Worm (Caenorhabditis elegans) whole organism, L3 larva: ENCODE results near the gene C50B8.4.

Experiments
- R02D3.7 ChIP-seq: fragments of 150-350 bp; optimal IDR thresholded peaks from 2 replicates; lab custom pipeline; 2014; ENCODE audit warnings: missing biosample characterization, missing genetic modification characterization
- ZK546.5 ChIP-seq: sonication (generic microtip); optimal IDR thresholded peaks from 2 replicates; lab custom pipeline; 2017; ENCODE audit warnings: missing biosample characterization, missing genetic modification characterization
- aly-2 ChIP-seq: fragments of 150-350 bp; optimal IDR thresholded peaks from 2 replicates; lab custom pipeline; 2014; ENCODE audit warnings: missing biosample characterization, missing genetic modification characterization
- ama-1 ChIP-seq: fragments of 150-350 bp; optimal IDR thresholded peaks from 2 replicates; lab custom pipeline; 2018
- ceh-16 ChIP-seq: sonication (generic microtip); optimal IDR thresholded peaks from 2 replicates; lab custom pipeline; 2017; ENCODE audit warnings: missing biosample characterization, missing genetic modification characterization
- ceh-28 ChIP-seq: fragments of 150-350 bp; optimal IDR thresholded peaks from 2 replicates; lab custom pipeline; 2014; ENCODE audit warnings: missing biosample characterization, missing genetic modification reagents, missing genetic modification characterization
- ceh-9 ChIP-seq: sonication (generic microtip); optimal IDR thresholded peaks from 2 replicates; lab custom pipeline; 2018; ENCODE audit warnings: missing biosample characterization, missing genetic modification characterization
- egl-27 ChIP-seq: sonication (generic microtip); optimal IDR thresholded peaks from 4 replicates; lab custom pipeline; 2017; ENCODE audit warnings: missing biosample characterization, missing genetic modification reagents, missing genetic modification characterization
- egl-5 ChIP-seq: fragments of 150-350 bp; optimal IDR thresholded peaks from 2 replicates; lab custom pipeline; 2017; ENCODE audit warnings: missing biosample characterization, missing genetic modification reagents, missing genetic modification characterization, inconsistent platforms
- elt-1 ChIP-seq: fragments of 150-350 bp; optimal IDR thresholded peaks from 2 replicates; lab custom pipeline; 2014; ENCODE audit warnings: missing biosample characterization, missing genetic modification characterization
- elt-2 ChIP-seq: sonication (generic microtip); optimal IDR thresholded peaks from 2 replicates; lab custom pipeline; 2016; ENCODE audit warnings: missing genetic modification reagents, mild to moderate bottlenecking, missing genetic modification characterization, missing compliant biosample characterization
- elt-3 ChIP-seq, 3 experiments: fragments of 150-350 bp in 1 of 3; sonication (generic microtip) in 2 of 3; optimal IDR thresholded peaks; 2 replicates in 2 of 3; 4 replicates in 1 of 3; lab custom pipeline; 2014 to 2017; ENCODE audit warnings: missing biosample characterization in 3 of 3, missing genetic modification characterization in 3 of 3
- eor-1 ChIP-seq, 2 experiments: fragments of 150-350 bp; optimal IDR thresholded peaks; 2 replicates each; lab custom pipeline; 2014 to 2018; ENCODE audit warnings: missing biosample characterization in 2 of 2, missing genetic modification characterization in 2 of 2
- fkh-2 ChIP-seq: fragments of 150-350 bp; optimal IDR thresholded peaks from 2 replicates; lab custom pipeline; 2014; ENCODE audit warnings: missing biosample characterization, missing genetic modification reagents, missing genetic modification characterization
- fos-1 ChIP-seq: fragments of 150-350 bp; optimal IDR thresholded peaks from 2 replicates; lab custom pipeline; 2014; ENCODE audit warnings: missing biosample characterization, missing genetic modification characterization
- lin-15B ChIP-seq: fragments of 150-350 bp; optimal IDR thresholded peaks from 2 replicates; lab custom pipeline; 2014; ENCODE audit warnings: missing biosample characterization, missing genetic modification characterization
- lsy-12 ChIP-seq: sonication (generic microtip); optimal IDR thresholded peaks from 2 replicates; lab custom pipeline; 2016; ENCODE audit warnings: mild to moderate bottlenecking, missing genetic modification characterization, missing compliant biosample characterization
- mdl-1 ChIP-seq: fragments of 150-350 bp; optimal IDR thresholded peaks from 2 replicates; lab custom pipeline; 2014; ENCODE audit warnings: missing biosample characterization, missing genetic modification characterization
- mml-1 ChIP-seq: fragments of 150-350 bp; sonication (generic microtip); optimal IDR thresholded peaks from 3 replicates; lab custom pipeline; 2014; ENCODE audit warnings: missing biosample characterization, missing genetic modification characterization
- nhr-11 ChIP-seq: fragments of 150-350 bp; optimal IDR thresholded peaks from 2 replicates; lab custom pipeline; 2014; ENCODE audit warnings: missing biosample characterization, missing genetic modification characterization
- nhr-23 ChIP-seq: fragments of 150-350 bp; optimal IDR thresholded peaks from 2 replicates; lab custom pipeline; 2014; ENCODE audit warnings: missing biosample characterization, missing genetic modification reagents, missing genetic modification characterization
- nhr-25 ChIP-seq: sonication (generic microtip); optimal IDR thresholded peaks from 2 replicates; lab custom pipeline; 2017; ENCODE audit warnings: missing biosample characterization, missing genetic modification characterization
- nhr-28 ChIP-seq: fragments of 150-350 bp; optimal IDR thresholded peaks from 2 replicates; lab custom pipeline; 2014; ENCODE audit warnings: missing biosample characterization, missing genetic modification characterization
- nhr-43 ChIP-seq: sonication (generic microtip); optimal IDR thresholded peaks from 2 replicates; lab custom pipeline; 2016; ENCODE audit warnings: mild to moderate bottlenecking, missing genetic modification characterization, missing compliant biosample characterization; ENCODE audit not compliant: poor library complexity, severe bottlenecking
- nhr-67 ChIP-seq: fragments of 150-350 bp; optimal IDR thresholded peaks from 2 replicates; lab custom pipeline; 2014; ENCODE audit warnings: missing biosample characterization, missing genetic modification characterization
- nhr-76 ChIP-seq: fragments of 150-350 bp; sonication (generic microtip); optimal IDR thresholded peaks from 5 replicates; lab custom pipeline; 2014; ENCODE audit warnings: missing biosample characterization, missing genetic modification characterization
- nhr-77 ChIP-seq: fragments of 150-350 bp; optimal IDR thresholded peaks from 2 replicates; lab custom pipeline; 2014; ENCODE audit warnings: missing biosample characterization, missing genetic modification characterization
- pqm-1 ChIP-seq: fragments of 150-350 bp; optimal IDR thresholded peaks from 2 replicates; lab custom pipeline; 2017; ENCODE audit warnings: missing biosample characterization, missing genetic modification characterization, inconsistent platforms
- sea-2 ChIP-seq: fragments of 150-350 bp; sonication (generic microtip); optimal IDR thresholded peaks from 4 replicates; lab custom pipeline; 2014; ENCODE audit warnings: missing biosample characterization, missing genetic modification reagents, missing genetic modification characterization
- skn-1 ChIP-seq: fragments of 150-350 bp; optimal IDR thresholded peaks from 2 replicates; lab custom pipeline; 2014; ENCODE audit warnings: missing biosample characterization, missing genetic modification characterization
- snpc-4 ChIP-seq: fragments of 150-350 bp; optimal IDR thresholded peaks from 2 replicates; lab custom pipeline; 2014; ENCODE audit warnings: missing biosample characterization, missing genetic modification characterization
- tbx-2 ChIP-seq: sonication (generic microtip); optimal IDR thresholded peaks from 2 replicates; lab custom pipeline; 2016; ENCODE audit warnings: mild to moderate bottlenecking, missing genetic modification characterization, missing compliant biosample characterization
- unc-39 ChIP-seq: sonication (generic microtip); optimal IDR thresholded peaks from 4 replicates; lab custom pipeline; 2017; ENCODE audit warnings: missing biosample characterization, missing genetic modification characterization
- unc-62 ChIP-seq: fragments of 150-350 bp; sonication (generic microtip); optimal IDR thresholded peaks from 4 replicates; lab custom pipeline; 2014; ENCODE audit warnings: missing biosample characterization, missing genetic modification reagents, missing genetic modification characterization
- ztf-11 ChIP-seq: fragments of 150-350 bp; optimal IDR thresholded peaks from 2 replicates; lab custom pipeline; 2014; ENCODE audit warnings: missing biosample characterization, missing genetic modification characterization
- ztf-4 ChIP-seq: fragments of 150-350 bp; optimal IDR thresholded peaks from 2 replicates; lab custom pipeline; 2014; ENCODE audit warnings: missing biosample characterization, missing genetic modification characterization

The C50B8.4 gene

ce11 chrV:13613870-13614269 lies 42.1 kb downstream of the C50B8.4 start, which contains the start of gene F53F4.7:
Gene F53F4.7 (minus strand): TSS chrV:13613970.
- TF ChIP-seq ZK546.5 (tag; lab: Kevin White, UChicago): no peak
- no peak for TF ChIP-seq snpc-4 (tag; lab: Kevin White, UChicago)
- no peak for TF ChIP-seq fkh-2 (tag; lab: Kevin White, UChicago)
- no peak for TF ChIP-seq nhr-43 (tag; lab: Kevin White, UChicago)
- TF ChIP-seq elt-2: no peak

- TF ChIP-seq nhr-28 (tag; lab: Kevin White, UChicago) (no peak), aly-2 (tag; lab: Kevin White, UChicago) (no peak), ztf-11 (tag; lab: Kevin White, UChicago) (no peak), ceh-16 (tag; lab: Kevin White, UChicago) (no peak), lsy-12 (no peak), pqm-1 (no peak), mdl-1 (tag; lab: Kevin White, UChicago) (no peak), lin-15B (no peak), nhr-11 (tag; lab: Kevin White, UChicago) (no peak), elt-1 (tag; lab: Kevin White, UChicago) (no peak), R02D3.7 (tag; lab: Kevin White, UChicago) (no peak), nhr-67 (tag; lab: Kevin White, UChicago) (no peak), elt-3 (tag; optimal IDR thresholded peaks at IDR 0.05; lab: Kevin White, UChicago) (no peak)
Observed at ce11 chrV:13619752-13620151, 47.9 kb downstream of the C50B8.4 start, which contains the start of gene srd-11. Gene srd-11 (minus strand): TSS chrV:13619852.

- TF ChIP-seq ceh-9 (no peak), mdl-1 (tag; lab: Kevin White, UChicago) (no peak), nhr-28 (tag; lab: Kevin White, UChicago) (no peak), nhr-43 (tag; lab: Kevin White, UChicago) (no peak), nhr-25 (tag; lab: Kevin White, UChicago) (no peak), elt-2 (no peak), ama-1 (no peak), nhr-77 (no peak), ceh-16 (tag; lab: Kevin White, UChicago) (no peak), nhr-11 (tag; lab: Kevin White, UChicago) (no peak), skn-1 (no peak), mml-1 (no peak), egl-27 (tag; lab: Kevin White, UChicago) (no peak)
Observed at ce11 chrV:13620676-13621075, 48.9 kb downstream of the C50B8.4 start, which contains the start of gene F53F4.15. Gene F53F4.15 (plus strand): TSS chrV:13620976.

DNA sequence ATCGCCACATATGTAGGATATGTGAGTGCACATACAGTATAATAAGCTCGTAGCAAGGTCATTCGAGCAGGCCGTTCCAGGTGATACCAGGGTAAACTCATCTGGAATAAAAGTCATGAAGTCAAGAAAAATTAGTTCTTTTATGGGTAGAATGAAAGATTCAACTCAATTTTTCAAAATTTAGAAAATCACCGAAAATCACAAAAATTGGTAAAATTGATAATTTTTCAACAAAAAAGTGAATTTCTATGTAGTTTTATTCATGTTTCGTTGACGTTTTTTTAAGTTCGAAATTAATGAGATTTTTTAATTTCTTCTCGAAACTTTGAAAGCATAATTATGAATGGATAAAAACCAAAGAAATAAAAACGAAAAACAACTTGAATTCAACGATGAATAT lies 49.9 kb downstream of the C50B8.4 start, which contains the start of gene F53F4.16:
Gene F53F4.16, minus strand, starts transcription at position 101 of the 400 bp plus-strand sequence.
- TF ChIP-seq nhr-23 (tag; lab: Kevin White, UChicago) (no peak), ceh-28 (tag; lab: Kevin White, UChicago) (no peak), ztf-4 (tag; lab: Kevin White, UChicago) (no peak), sea-2 (GFP tag; lab: Kevin White, UChicago) (no peak), unc-39 (tag; lab: Kevin White, UChicago) (no peak), skn-1 (no peak), lsy-12 (no peak), tbx-2 (no peak), elt-3 (tag; optimal IDR thresholded peaks at IDR 0.05; lab: Kevin White, UChicago) (no peak), ceh-9 (no peak), nhr-77 (no peak), nhr-76 (tag; lab: Kevin White, UChicago) (no peak), fos-1 (no peak), fkh-2 (tag; lab: Kevin White, UChicago) (no peak), elt-1 (tag; lab: Kevin White, UChicago) (no peak), eor-1 (tag; optimal IDR thresholded peaks at IDR 0.05; lab: Kevin White, UChicago) (no peak), ama-1 (no peak), unc-62 (GFP tag; lab: Kevin White, UChicago) (no peak), egl-5 (no peak), nhr-25 (tag; lab: Kevin White, UChicago) (no peak)
- TF ChIP-seq, all 47 proteins: peak for 0
